Fruit fly (Drosophila melanogaster) whole organism, wandering third instar larva: ENCODE data around the gene nht.

Experiments
- Abd-B ChIP-seq: fragments of >200 bp; optimal IDR thresholded peaks from 2 replicates; lab custom pipeline; 2017; ENCODE audit warnings: missing biosample characterization, missing genetic modification characterization
- CG32264 ChIP-seq: fragments of 200-800 bp; sonication (Bioruptor generic); optimal IDR thresholded peaks from 2 replicates; lab custom pipeline; 2016; ENCODE audit warnings: missing biosample characterization, missing genetic modification characterization
- CG9705 ChIP-seq: fragments of 200-800 bp; sonication (Bioruptor generic); optimal IDR thresholded peaks from 2 replicates; lab custom pipeline; 2018; ENCODE audit warnings: missing biosample characterization, mild to moderate bottlenecking, missing genetic modification characterization
- CrebA ChIP-seq: fragments of 200-800 bp; sonication (Bioruptor generic); optimal IDR thresholded peaks from 2 replicates; lab custom pipeline; 2016; ENCODE audit warnings: missing biosample characterization, mild to moderate bottlenecking, missing genetic modification characterization, borderline replicate concordance
- Dfd ChIP-seq: fragments of >200 bp; optimal IDR thresholded peaks from 2 replicates; lab custom pipeline; 2017; ENCODE audit warnings: missing biosample characterization, missing genetic modification characterization
- Dif ChIP-seq: fragments of 200-275, 200-300 bp; sonication (Bioruptor generic); optimal IDR thresholded peaks from 2 replicates; lab custom pipeline; 2018; ENCODE audit warnings: missing biosample characterization, missing genetic modification characterization; ENCODE audit not compliant: partially characterized antibody
- GATAd ChIP-seq: sonication (Bioruptor generic); optimal IDR thresholded peaks from 2 replicates; lab custom pipeline; 2016; ENCODE audit warnings: missing biosample characterization, missing genetic modification characterization
- HLH106 ChIP-seq: fragments of 200-800 bp; optimal IDR thresholded peaks from 3 replicates; lab custom pipeline; 2019; ENCODE audit warnings: missing biosample characterization, mild to moderate bottlenecking, missing genetic modification characterization, moderate library complexity
- Hnf4 ChIP-seq: fragments of 200-800 bp; sonication (Bioruptor generic); optimal IDR thresholded peaks from 2 replicates; lab custom pipeline; 2016; ENCODE audit warnings: missing biosample characterization, mild to moderate bottlenecking, missing genetic modification characterization
- Hr78 ChIP-seq: fragments of >200 bp; optimal IDR thresholded peaks from 2 replicates; lab custom pipeline; 2017; ENCODE audit warnings: missing biosample characterization, missing genetic modification characterization
- Hr83 ChIP-seq: fragments of 200-300 bp; sonication (Bioruptor generic); optimal IDR thresholded peaks from 2 replicates; lab custom pipeline; 2016; ENCODE audit warnings: missing biosample characterization, mild to moderate bottlenecking, missing genetic modification characterization, moderate library complexity; ENCODE audit not compliant: poor library complexity, severe bottlenecking
- Jra ChIP-seq: sonication (Bioruptor generic); optimal IDR thresholded peaks from 2 replicates; lab custom pipeline; 2016; ENCODE audit warnings: missing biosample characterization, missing genetic modification characterization
- Mio ChIP-seq: sonication (Bioruptor generic); optimal IDR thresholded peaks from 2 replicates; lab custom pipeline; 2016; ENCODE audit warnings: missing biosample characterization, missing genetic modification characterization
- Myc ChIP-seq: fragments of >200 bp; optimal IDR thresholded peaks from 2 replicates; lab custom pipeline; 2017
- N ChIP-seq: fragments of >200 bp; optimal IDR thresholded peaks from 2 replicates; lab custom pipeline; 2018; ENCODE audit warnings: missing biosample characterization, missing external identifiers, missing genetic modification characterization
- OdsH ChIP-seq: fragments of 200-800 bp; sonication (Bioruptor generic); optimal IDR thresholded peaks from 2 replicates; lab custom pipeline; 2016; ENCODE audit warnings: missing biosample characterization, mild to moderate bottlenecking, missing genetic modification characterization
- Rel ChIP-seq, 2 experiments: fragments of 200-800 bp; sonication (Bioruptor generic) in 1 of 2; optimal IDR thresholded peaks; 2 replicates in 1 of 2; 3 replicates in 1 of 2; lab custom pipeline; 2016 to 2019; ENCODE audit warnings: mild to moderate bottlenecking in 2 of 2, missing biosample characterization in 2 of 2, missing genetic modification characterization in 2 of 2, moderate library complexity in 1 of 2
- Sp1 ChIP-seq: fragments of 200-800 bp; sonication (Bioruptor generic); optimal IDR thresholded peaks from 3 replicates; lab custom pipeline; 2019; ENCODE audit warnings: missing biosample characterization, mild to moderate bottlenecking, missing genetic modification characterization, moderate library complexity
- Vsx2 ChIP-seq: fragments of 200-300, 225-300 bp; sonication (Bioruptor generic); optimal IDR thresholded peaks from 2 replicates; lab custom pipeline; 2018; ENCODE audit warnings: missing biosample characterization, missing genetic modification characterization; ENCODE audit not compliant: partially characterized antibody
- br ChIP-seq: fragments of 200-800 bp; sonication (Bioruptor generic); optimal IDR thresholded peaks from 2 replicates; lab custom pipeline; 2016; ENCODE audit warnings: missing biosample characterization, missing genetic modification characterization
- brk ChIP-seq: fragments of 200-800 bp; sonication (Bioruptor generic); optimal IDR thresholded peaks from 2 replicates; lab custom pipeline; 2016; ENCODE audit warnings: missing biosample characterization, mild to moderate bottlenecking, missing genetic modification characterization
- dl ChIP-seq, 2 experiments: fragments of 175-275, 200-275 bp in 1 of 2; fragments of 200-275 bp in 1 of 2; sonication (Bioruptor generic); optimal IDR thresholded peaks; lab custom pipeline; 2018; ENCODE audit warnings: mild to moderate bottlenecking in 2 of 2, missing biosample characterization in 2 of 2, missing genetic modification characterization in 2 of 2, moderate library complexity in 2 of 2; ENCODE audit not compliant: partially characterized antibody in 2 of 2, insufficient read depth in 1 of 2
- dmrt93B ChIP-seq: fragments of 200-800 bp; sonication (Bioruptor generic); optimal IDR thresholded peaks from 2 replicates; lab custom pipeline; 2018; ENCODE audit warnings: missing biosample characterization, mild to moderate bottlenecking, missing genetic modification characterization
- dsf ChIP-seq: sonication (Bioruptor generic); optimal IDR thresholded peaks from 2 replicates; lab custom pipeline; 2016; ENCODE audit warnings: missing biosample characterization, missing genetic modification characterization, borderline replicate concordance
- ey ChIP-seq: fragments of 200-800 bp; sonication (Bioruptor generic); optimal IDR thresholded peaks from 2 replicates; lab custom pipeline; 2016; ENCODE audit warnings: missing biosample characterization, missing genetic modification characterization
- foxo ChIP-seq, 2 experiments: fragments of 200-800 bp; sonication (Bioruptor generic); optimal IDR thresholded peaks; 2 replicates in 1 of 2; 3 replicates in 1 of 2; lab custom pipeline; 2016 to 2017; ENCODE audit warnings: missing biosample characterization in 2 of 2, missing genetic modification characterization in 2 of 2
- fru ChIP-seq: fragments of 200-800 bp; sonication (Bioruptor generic); optimal IDR thresholded peaks from 3 replicates; lab custom pipeline; 2016; ENCODE audit warnings: missing biosample characterization, mild to moderate bottlenecking, missing genetic modification characterization
- h ChIP-seq: fragments of 200-800 bp; sonication (Bioruptor generic); optimal IDR thresholded peaks from 3 replicates; lab custom pipeline; 2016; ENCODE audit warnings: missing biosample characterization, mild to moderate bottlenecking, missing genetic modification characterization
- jim ChIP-seq: fragments of 175-275, 200-325 bp; sonication (Bioruptor generic); optimal IDR thresholded peaks from 2 replicates; lab custom pipeline; 2016; ENCODE audit warnings: missing biosample characterization, mild to moderate bottlenecking, missing genetic modification characterization
- lola ChIP-seq: fragments of >200 bp; optimal IDR thresholded peaks from 2 replicates; lab custom pipeline; 2017; ENCODE audit warnings: missing biosample characterization, missing genetic modification characterization
- pan ChIP-seq: fragments of >200 bp; optimal IDR thresholded peaks from 2 replicates; lab custom pipeline; 2017
- psq ChIP-seq: fragments of 200-800 bp; sonication (Bioruptor generic); optimal IDR thresholded peaks from 3 replicates; lab custom pipeline; 2017; ENCODE audit warnings: missing biosample characterization, mild to moderate bottlenecking, missing genetic modification characterization, moderate library complexity
- rgr ChIP-seq: fragments of 200-800 bp; sonication (Bioruptor generic); optimal IDR thresholded peaks from 3 replicates; lab custom pipeline; 2016; ENCODE audit warnings: missing biosample characterization, mild to moderate bottlenecking, missing genetic modification characterization
- sage ChIP-seq: fragments of 200-800 bp; sonication (Bioruptor generic); optimal IDR thresholded peaks from 2 replicates; lab custom pipeline; 2016; ENCODE audit warnings: missing biosample characterization, mild to moderate bottlenecking, missing genetic modification characterization
- sv ChIP-seq: fragments of 200-800 bp; sonication (Bioruptor generic); optimal IDR thresholded peaks from 3 replicates; lab custom pipeline; 2016; ENCODE audit warnings: missing biosample characterization, missing genetic modification characterization
- tai ChIP-seq: sonication (Bioruptor generic); optimal IDR thresholded peaks from 2 replicates; lab custom pipeline; 2016; ENCODE audit warnings: missing biosample characterization, missing genetic modification characterization
- usp ChIP-seq: fragments of >200 bp; optimal IDR thresholded peaks from 2 replicates; lab custom pipeline; 2017; ENCODE audit warnings: missing biosample characterization, missing genetic modification characterization
- woc ChIP-seq: sonication (Bioruptor generic); optimal IDR thresholded peaks from 2 replicates; lab custom pipeline; 2016; ENCODE audit warnings: missing biosample characterization, mild to moderate bottlenecking, missing genetic modification characterization

Gene nht

DNA sequence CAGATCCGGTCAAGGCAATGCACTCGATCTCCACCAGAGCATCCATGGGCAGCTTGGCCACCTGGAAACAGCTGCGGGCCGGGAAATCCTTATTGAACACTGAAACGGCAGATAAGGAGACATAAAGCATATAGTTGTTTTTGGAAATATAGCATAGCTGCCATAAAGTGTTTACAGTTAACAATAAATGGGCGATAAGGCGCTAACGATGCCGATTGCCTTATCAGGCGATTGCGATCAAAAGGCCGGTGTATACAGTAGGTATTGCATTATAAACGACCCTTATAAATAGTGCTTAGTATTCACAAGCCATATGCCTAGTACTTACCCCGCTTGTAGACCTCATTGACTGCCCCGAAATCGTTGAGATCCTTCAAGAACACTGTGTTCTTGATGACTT lies 44.4 kb downstream of the nht start:
- TF ChIP-seq sv, result no peak
- no peak for TF ChIP-seq psq
- TF ChIP-seq fru (GFP tag; lab: Kevin White, UChicago), result no peak
- no peak for TF ChIP-seq sage (GFP tag; lab: Kevin White, UChicago)
- TF ChIP-seq rgr (GFP tag; lab: Kevin White, UChicago), result no peak
- no peak for TF ChIP-seq Myc
- TF ChIP-seq dl (GFP tag; optimal IDR thresholded peaks at IDR 0.05; lab: Kevin White, UChicago; ENCODE audit: insufficient read depth in 1 of 2, partially characterized antibody in 2 of 2), result no peak

DNA sequence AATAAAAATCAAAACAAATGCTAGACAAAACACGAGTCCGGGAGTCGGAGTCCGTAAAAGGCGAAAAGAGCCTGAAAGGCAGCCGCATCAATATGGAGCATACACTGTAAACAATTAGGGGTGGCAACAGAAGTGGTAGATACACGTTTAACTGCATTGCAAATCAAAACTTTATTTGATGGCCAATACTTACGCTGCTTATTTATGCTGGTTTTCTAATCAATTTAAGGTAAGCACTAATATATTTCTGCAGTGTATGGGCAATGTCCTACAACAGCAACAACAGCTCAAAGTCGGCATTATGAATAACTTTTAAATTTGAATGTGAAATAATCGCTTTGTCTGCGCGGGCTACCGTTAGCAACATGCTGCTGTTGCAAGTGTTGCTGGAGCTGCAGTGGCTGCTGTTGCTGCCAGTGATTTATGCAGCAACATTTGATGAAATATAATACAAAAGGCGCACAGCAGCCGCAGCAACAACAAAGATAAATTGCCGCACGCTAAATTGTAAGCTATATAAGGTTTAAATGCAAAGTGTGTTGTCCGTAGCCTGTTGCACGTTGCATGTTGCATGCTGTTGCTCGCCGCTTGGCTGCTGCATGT lies 45.1 kb downstream of the nht start:
- TF ChIP-seq usp (GFP tag; lab: Kevin White, UChicago) (no peak), Dfd (GFP tag; lab: Kevin White, UChicago) (no peak), foxo (GFP tag; optimal IDR thresholded peaks at IDR 0.05; lab: Kevin White, UChicago) (peak in 1 of 2 experiments; percentile 7), jim (GFP tag; lab: Kevin White, UChicago) (no peak), dsf (no peak), sage (GFP tag; lab: Kevin White, UChicago) (no peak), pan (no peak), brk (GFP tag; lab: Kevin White, UChicago) (no peak), Hnf4 (GFP tag; lab: Kevin White, UChicago) (peak; percentile 18), h (GFP tag; lab: Kevin White, UChicago) (no peak)

DNA sequence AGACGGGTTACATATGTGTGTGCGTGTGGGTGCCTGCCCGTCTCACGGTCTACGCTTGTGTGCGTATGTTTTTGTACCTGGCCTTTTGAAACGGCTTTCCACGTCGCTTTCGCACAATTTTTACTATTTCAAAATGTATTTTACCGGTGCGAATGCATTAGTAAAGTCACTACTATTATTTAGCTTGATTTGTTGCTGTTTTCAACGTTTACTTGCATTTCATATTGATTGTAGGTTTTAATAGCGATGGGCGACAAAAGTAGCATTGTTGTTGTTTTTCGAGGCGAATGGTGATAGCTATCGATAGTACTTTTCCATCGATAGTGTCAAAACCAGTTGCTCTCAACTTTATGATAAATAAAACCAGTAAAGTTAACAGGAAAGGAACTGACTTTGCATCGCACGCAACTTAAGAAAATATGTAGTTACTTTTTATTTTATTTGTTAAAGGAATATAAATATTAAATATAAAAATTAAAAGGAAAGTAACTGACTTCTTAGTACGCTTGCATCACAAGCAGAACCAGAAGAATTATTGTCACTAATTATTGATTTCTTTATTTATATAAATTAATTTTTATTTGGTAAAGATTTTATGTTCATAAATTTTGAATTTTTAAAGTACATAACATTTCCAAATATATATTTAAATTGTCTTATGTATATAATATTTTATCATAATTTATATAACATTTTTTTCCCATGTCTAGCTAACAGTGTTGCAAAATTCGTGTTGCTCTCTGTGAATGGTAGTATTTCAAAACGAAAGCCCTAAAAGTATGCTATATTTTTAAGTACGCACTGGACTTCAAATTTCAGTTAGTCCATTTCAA lies 46.7 kb downstream of the nht start, which contains the start of gene Cul3:
TSS of gene Cul3 (minus strand) at position 268 of the 833 bp plus-strand sequence.
- peak in 1 of 2 experiments; percentile 17 for TF ChIP-seq foxo (GFP tag; optimal IDR thresholded peaks at IDR 0.05; lab: Kevin White, UChicago)
- no peak for TF ChIP-seq jim (GFP tag; lab: Kevin White, UChicago)
- TF ChIP-seq woc (GFP tag; lab: Kevin White, UChicago), result peak; percentile 40
- no peak for TF ChIP-seq br (GFP tag; lab: Kevin White, UChicago)
- TF ChIP-seq h (GFP tag; lab: Kevin White, UChicago), result no peak
- TF ChIP-seq N (GFP tag; lab: Kevin White, UChicago), result no peak
- TF ChIP-seq ey (GFP tag; lab: Kevin White, UChicago), result no peak
- no peak for TF ChIP-seq Jra
- no peak for TF ChIP-seq usp (GFP tag; lab: Kevin White, UChicago)
- TF ChIP-seq Hr78 (GFP tag; lab: Kevin White, UChicago), result no peak
- peak; percentile 8 for TF ChIP-seq Hnf4 (GFP tag; lab: Kevin White, UChicago)
- peak; percentile 42 for TF ChIP-seq Myc
- TF ChIP-seq Mio, result no peak
- no peak for TF ChIP-seq Hr83
- TF ChIP-seq Dif (GFP tag; lab: Kevin White, UChicago), result no peak
- TF ChIP-seq Dfd (GFP tag; lab: Kevin White, UChicago), result no peak
- no peak for TF ChIP-seq Rel (GFP tag; optimal IDR thresholded peaks at IDR 0.05; lab: Kevin White, UChicago)
- TF ChIP-seq Rel (tag; optimal IDR thresholded peaks at IDR 0.05; lab: Kevin White, UChicago), result no peak
- peak; percentile 29 for TF ChIP-seq Sp1 (GFP tag; lab: Kevin White, UChicago)
- peak; percentile 39 for TF ChIP-seq tai
- no peak for TF ChIP-seq psq
- no peak for TF ChIP-seq GATAd
- TF ChIP-seq fru (GFP tag; lab: Kevin White, UChicago), result no peak
- TF ChIP-seq OdsH (GFP tag; lab: Kevin White, UChicago), result no peak
- TF ChIP-seq rgr (GFP tag; lab: Kevin White, UChicago), result no peak
- peak; percentile 47 for TF ChIP-seq brk (GFP tag; lab: Kevin White, UChicago)
- no peak for TF ChIP-seq CrebA
- no peak for TF ChIP-seq pan
- peak; percentile 30 for TF ChIP-seq HLH106 (tag; lab: Kevin White, UChicago)
- no peak for TF ChIP-seq lola
- no peak for TF ChIP-seq dsf
- TF ChIP-seq Abd-B, result no peak
- no peak for TF ChIP-seq dl (GFP tag; optimal IDR thresholded peaks at IDR 0.05; lab: Kevin White, UChicago; ENCODE audit: insufficient read depth in 1 of 2, partially characterized antibody in 2 of 2)
- no peak for TF ChIP-seq dmrt93B (GFP tag; lab: Kevin White, UChicago)
- TF ChIP-seq CG32264 (GFP tag; lab: Kevin White, UChicago), result no peak
- TF ChIP-seq sv, result no peak
- no peak for TF ChIP-seq CG9705 (GFP tag; lab: Kevin White, UChicago)
- no peak for TF ChIP-seq sage (GFP tag; lab: Kevin White, UChicago)
- TF ChIP-seq Vsx2 (GFP tag; lab: Kevin White, UChicago), result no peak
